Fruit fly (Drosophila melanogaster) whole organism, embryonic: ENCODE measurements around the gene Kaz-m1.
A peak's percentile ranks its signal among the peaks of the same experiment; 100 is the strongest.

Source experiments
- CG1024 ChIP-seq: fragments of 200-800 bp; sonication (Bioruptor generic); IDR thresholded peaks from 2 replicates; pipeline ENCODE4 v1.3.6; 2022; ENCODE audit warnings: missing biosample characterization, missing genetic modification characterization
- CG10321 ChIP-seq: fragments of 200-800 bp; sonication (Bioruptor generic); IDR thresholded peaks from 2 replicates; pipeline ENCODE4 v1.3.6; 2022; ENCODE audit warnings: missing biosample characterization, missing genetic modification characterization
- CG10462 ChIP-seq: fragments of 200-800 bp; sonication (Bioruptor generic); optimal IDR thresholded peaks from 2 replicates; lab custom pipeline; 2016; ENCODE audit warnings: missing biosample characterization, missing genetic modification characterization
- CG10959 ChIP-seq: fragments of 200-800 bp; sonication (Bioruptor generic); IDR thresholded peaks from 2 replicates; pipeline ENCODE4 v1.3.6; 2022; ENCODE audit warnings: missing biosample characterization, missing genetic modification characterization
- CG14860 ChIP-seq: fragments of 200-800 bp; sonication (Bioruptor generic); IDR thresholded peaks from 3 replicates; pipeline ENCODE4 v1.3.6; 2022; ENCODE audit warnings: missing biosample characterization, missing genetic modification characterization; ENCODE audit not compliant: partially characterized antibody
- CG15073 ChIP-seq: fragments of 200-800 bp; sonication (Bioruptor generic); optimal IDR thresholded peaks from 2 replicates; lab custom pipeline; 2016; ENCODE audit warnings: missing biosample characterization, missing genetic modification characterization
- CG15601 ChIP-seq: fragments of 200-800 bp; sonication (Bioruptor generic); optimal IDR thresholded peaks from 3 replicates; lab custom pipeline; 2019; ENCODE audit warnings: missing biosample characterization, mild to moderate bottlenecking, missing genetic modification characterization, moderate library complexity
- CG16813 ChIP-seq: fragments of 200-800 bp; sonication (Bioruptor generic); IDR thresholded peaks from 3 replicates; pipeline ENCODE4 v1.3.6; 2022; ENCODE audit warnings: missing biosample characterization, missing genetic modification characterization; ENCODE audit not compliant: partially characterized antibody
- CG2678 ChIP-seq: fragments of 200-800 bp; sonication (Bioruptor generic); optimal IDR thresholded peaks from 3 replicates; lab custom pipeline; 2019; ENCODE audit warnings: missing biosample characterization, mild to moderate bottlenecking, missing genetic modification characterization, moderate library complexity
- CG5180 ChIP-seq: fragments of 200-800 bp; sonication (Bioruptor generic); optimal IDR thresholded peaks from 3 replicates; lab custom pipeline; 2017; ENCODE audit warnings: missing biosample characterization, missing genetic modification characterization, mild to moderate bottlenecking, moderate library complexity, missing genetic modification reagents
- CG7745 ChIP-seq: fragments of 200-800 bp; sonication (Bioruptor generic); optimal IDR thresholded peaks from 2 replicates; lab custom pipeline; 2018; ENCODE audit warnings: missing biosample characterization, mild to moderate bottlenecking, missing genetic modification characterization, moderate library complexity
- CG8281 ChIP-seq: fragments of 200-800 bp; sonication (Bioruptor generic); optimal IDR thresholded peaks from 2 replicates; lab custom pipeline; 2018; ENCODE audit warnings: missing biosample characterization, mild to moderate bottlenecking, missing genetic modification characterization, moderate library complexity
- CG9437 ChIP-seq: fragments of 200-800 bp; sonication (Bioruptor generic); optimal IDR thresholded peaks from 2 replicates; lab custom pipeline; 2018; ENCODE audit warnings: missing biosample characterization, mild to moderate bottlenecking, missing genetic modification characterization
- CG9609 ChIP-seq: fragments of 200-800 bp; sonication (Bioruptor generic); optimal IDR thresholded peaks from 3 replicates; lab custom pipeline; 2016; ENCODE audit warnings: missing biosample characterization, missing genetic modification characterization
- CG9817 ChIP-seq: fragments of 200-800 bp; sonication (Bioruptor generic); optimal IDR thresholded peaks from 2 replicates; lab custom pipeline; 2018; ENCODE audit warnings: missing biosample characterization, mild to moderate bottlenecking, missing genetic modification characterization, moderate library complexity
- Chrac-16 ChIP-seq: fragments of 200-800 bp; sonication (Bioruptor generic); optimal IDR thresholded peaks from 3 replicates; lab custom pipeline; 2016; ENCODE audit warnings: missing biosample characterization, missing genetic modification characterization
- Dip3 ChIP-seq: fragments of 200-800 bp; sonication (Bioruptor generic); optimal IDR thresholded peaks from 3 replicates; lab custom pipeline; 2016; ENCODE audit warnings: missing biosample characterization, missing genetic modification characterization
- E2f2 ChIP-seq: fragments of 200-800 bp; sonication (Bioruptor generic); IDR thresholded peaks from 2 replicates; pipeline ENCODE4 v1.3.6; 2022; ENCODE audit warnings: missing biosample characterization, missing genetic modification characterization
- Elba2 ChIP-seq: fragments of 200-800 bp; sonication (Bioruptor generic); optimal IDR thresholded peaks from 3 replicates; lab custom pipeline; 2016; ENCODE audit warnings: missing biosample characterization, missing genetic modification characterization
- HLHmδ ChIP-seq: fragments of 200-800 bp; sonication (Bioruptor generic); optimal IDR thresholded peaks from 2 replicates; lab custom pipeline; 2018; ENCODE audit warnings: missing biosample characterization, mild to moderate bottlenecking, missing genetic modification characterization, moderate library complexity
- HmgD ChIP-seq: fragments of 200-800 bp; sonication (Bioruptor generic); optimal IDR thresholded peaks from 3 replicates; lab custom pipeline; 2016; ENCODE audit warnings: missing biosample characterization, missing genetic modification characterization
- Hr78 ChIP-seq, 2 experiments: fragments of 200-800 bp in 1 of 2; fragments of >200 bp in 1 of 2; sonication (Bioruptor generic) in 1 of 2; optimal IDR thresholded peaks; 2 replicates each; lab custom pipeline; 2017 to 2019; ENCODE audit warnings: missing biosample characterization in 2 of 2, missing genetic modification characterization in 2 of 2, mild to moderate bottlenecking in 1 of 2, moderate library complexity in 1 of 2
- Lim3 ChIP-seq: fragments of 200-800 bp; sonication (Bioruptor generic); IDR thresholded peaks from 2 replicates; pipeline ENCODE4 v1.3.6; 2022; ENCODE audit warnings: missing biosample characterization, missing genetic modification characterization
- Poxn ChIP-seq: fragments of 200-800 bp; sonication (Bioruptor generic); IDR thresholded peaks from 2 replicates; pipeline ENCODE4 v1.3.6; 2022; ENCODE audit warnings: missing biosample characterization, missing genetic modification characterization
- Vsx1 ChIP-seq: fragments of 200-800 bp; sonication (Bioruptor generic); optimal IDR thresholded peaks from 2 replicates; lab custom pipeline; 2017; ENCODE audit warnings: missing biosample characterization, mild to moderate bottlenecking, missing genetic modification characterization, missing genetic modification reagents
- ase ChIP-seq: fragments of 200-800 bp; sonication (Bioruptor generic); IDR thresholded peaks from 3 replicates; pipeline ENCODE4 v1.3.6; 2022; ENCODE audit warnings: missing biosample characterization, missing genetic modification characterization
- br ChIP-seq: fragments of >200 bp; optimal IDR thresholded peaks from 2 replicates; lab custom pipeline; 2017
- cato ChIP-seq: fragments of 200-800 bp; sonication (Bioruptor generic); optimal IDR thresholded peaks from 2 replicates; lab custom pipeline; 2016; ENCODE audit warnings: missing biosample characterization, missing genetic modification characterization, borderline replicate concordance
- chm ChIP-seq: fragments of 200-800 bp; sonication (Bioruptor generic); IDR thresholded peaks from 2 replicates; pipeline ENCODE4 v1.3.6; 2022; ENCODE audit warnings: missing biosample characterization, missing genetic modification characterization
- dati ChIP-seq: fragments of 200-800 bp; sonication (Bioruptor generic); IDR thresholded peaks from 2 replicates; pipeline ENCODE4 v1.3.6; 2022; ENCODE audit warnings: missing biosample characterization, missing genetic modification characterization
- dmrt11E ChIP-seq: fragments of 200-800 bp; sonication (Bioruptor generic); optimal IDR thresholded peaks from 3 replicates; lab custom pipeline; 2018; ENCODE audit warnings: missing biosample characterization, mild to moderate bottlenecking, missing genetic modification characterization, moderate library complexity
- dmrt99B ChIP-seq: fragments of 200-800 bp; sonication (Bioruptor generic); optimal IDR thresholded peaks from 2 replicates; lab custom pipeline; 2018; ENCODE audit warnings: missing biosample characterization, mild to moderate bottlenecking, missing genetic modification characterization, moderate library complexity
- en ChIP-seq: fragments of 200-800 bp; sonication (Bioruptor generic); optimal IDR thresholded peaks from 2 replicates; lab custom pipeline; 2016; ENCODE audit warnings: missing biosample characterization, missing genetic modification characterization
- fd102C ChIP-seq: fragments of 200-800 bp; sonication (Bioruptor generic); optimal IDR thresholded peaks from 2 replicates; lab custom pipeline; 2018; ENCODE audit warnings: missing biosample characterization, mild to moderate bottlenecking, missing genetic modification characterization, moderate library complexity
- gem ChIP-seq: fragments of 200-800 bp; sonication (Bioruptor generic); optimal IDR thresholded peaks from 2 replicates; lab custom pipeline; 2019; ENCODE audit warnings: missing biosample characterization, mild to moderate bottlenecking, missing genetic modification characterization, moderate library complexity
- ken ChIP-seq: fragments of 200-800 bp; sonication (Bioruptor generic); IDR thresholded peaks from 3 replicates; pipeline ENCODE4 v1.3.6; 2022; ENCODE audit warnings: missing biosample characterization, missing genetic modification characterization
- kni ChIP-seq: fragments of 200-800 bp; sonication (Bioruptor generic); optimal IDR thresholded peaks from 3 replicates; lab custom pipeline; 2017; ENCODE audit warnings: mild to moderate bottlenecking, missing biosample characterization, missing genetic modification reagents, missing genetic modification characterization
- knrl ChIP-seq: fragments of 200-800 bp; sonication (Bioruptor generic); IDR thresholded peaks from 3 replicates; pipeline ENCODE4 v1.3.6; 2022; ENCODE audit warnings: missing biosample characterization, missing genetic modification characterization; ENCODE audit not compliant: partially characterized antibody
- lov ChIP-seq, 2 experiments: fragments of 200-800 bp in 1 of 2; fragments of >200 bp in 1 of 2; sonication (Bioruptor generic) in 1 of 2; IDR thresholded peaks in 1 of 2; optimal IDR thresholded peaks in 1 of 2; 2 replicates in 1 of 2; 3 replicates in 1 of 2; pipeline versions ENCODE4 v1.3.6 to Lab custom; 2017 to 2022; ENCODE audit warnings: missing biosample characterization in 1 of 2, missing genetic modification characterization in 1 of 2
- nau ChIP-seq: fragments of 200-800 bp; sonication (Bioruptor generic); optimal IDR thresholded peaks from 3 replicates; lab custom pipeline; 2017; ENCODE audit warnings: missing biosample characterization, mild to moderate bottlenecking, missing genetic modification characterization, missing genetic modification reagents
- nerfin-2 ChIP-seq: fragments of 200-800 bp; sonication (Bioruptor generic); IDR thresholded peaks from 2 replicates; pipeline ENCODE4 v1.3.6; 2022; ENCODE audit warnings: missing biosample characterization, missing genetic modification characterization; ENCODE audit not compliant: partially characterized antibody
- oc ChIP-seq: fragments of 200-800 bp; sonication (Bioruptor generic); optimal IDR thresholded peaks from 2 replicates; lab custom pipeline; 2018; ENCODE audit warnings: missing biosample characterization, mild to moderate bottlenecking, missing genetic modification characterization, moderate library complexity
- prd ChIP-seq, 3 experiments: fragments of >200 bp in 2 of 3; fragments of 200-800 bp in 1 of 3; sonication (Bioruptor generic) in 1 of 3; optimal IDR thresholded peaks in 2 of 3; IDR thresholded peaks in 1 of 3; 2 replicates in 2 of 3; 3 replicates in 1 of 3; pipeline versions ENCODE4 v1.3.6 to Lab custom; 2017 to 2022; ENCODE audit warnings: missing biosample characterization in 1 of 3, missing genetic modification characterization in 1 of 3
- toy ChIP-seq: fragments of 200-800 bp; sonication (Bioruptor generic); IDR thresholded peaks from 2 replicates; pipeline ENCODE4 v1.3.6; 2022; ENCODE audit warnings: missing biosample characterization, missing genetic modification characterization
- vvl ChIP-seq: fragments of 200-800 bp; sonication (Bioruptor generic); IDR thresholded peaks from 2 replicates; pipeline ENCODE4 v1.3.6; 2022; ENCODE audit warnings: missing biosample characterization, missing genetic modification characterization
- wek ChIP-seq: fragments of 200-800 bp; sonication (Bioruptor generic); optimal IDR thresholded peaks from 3 replicates; lab custom pipeline; 2018; ENCODE audit warnings: missing biosample characterization, mild to moderate bottlenecking, missing genetic modification characterization, moderate library complexity

Gene Kaz-m1

DNA sequence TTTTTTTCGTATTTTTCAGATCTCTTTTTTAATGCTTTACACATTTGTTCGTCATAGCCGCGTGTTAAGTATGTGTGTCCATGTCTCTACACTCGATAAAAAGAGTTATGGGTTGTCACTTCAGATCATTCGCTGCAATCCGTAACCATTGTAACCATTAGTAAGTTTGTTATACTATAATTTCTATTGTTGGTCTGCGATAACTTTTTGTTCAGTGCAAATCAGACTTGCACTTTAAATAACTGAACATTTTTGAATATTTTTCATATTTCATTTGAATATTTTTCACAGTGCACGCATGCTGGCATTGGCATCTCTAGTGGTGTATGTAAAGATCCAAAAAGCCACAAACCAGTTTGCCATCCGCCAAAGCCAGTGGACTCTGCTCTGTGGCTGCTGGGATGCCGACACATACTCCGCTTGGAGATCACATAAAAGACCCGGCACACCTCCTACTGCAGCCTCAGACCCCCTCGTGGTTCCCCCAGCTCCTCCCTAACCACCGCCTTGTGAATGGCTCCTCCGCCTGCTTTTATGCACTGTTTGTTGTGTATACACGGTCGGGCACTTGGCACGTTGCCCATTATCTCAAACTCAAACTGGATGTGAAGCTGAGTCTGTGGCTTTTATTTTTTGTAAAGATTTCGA lies 5.5 kb upstream of the Kaz-m1 start (continued):
- TF ChIP-seq CG16813 (GFP tag; lab: Robert Waterston, UW), result no peak
- TF ChIP-seq CG8281, result peak; percentile 62
- peak; percentile 69 for TF ChIP-seq CG10959 (GFP tag; lab: Robert Waterston, UW)
- peak; percentile 88 for TF ChIP-seq CG15601
- TF ChIP-seq Poxn (GFP tag; lab: Robert Waterston, UW), result peak; percentile 63
- peak in 1 of 2 experiments; percentile 75 for TF ChIP-seq Hr78 (GFP tag; optimal IDR thresholded peaks at IDR 0.05; lab: Kevin White, UChicago)
- peak; percentile 76 for TF ChIP-seq Vsx1 (GFP tag; lab: Kevin White, UChicago)
- TF ChIP-seq br (lab: Kevin White, UChicago), result no peak
- peak; percentile 62 for TF ChIP-seq kni
- peak; percentile 73 for TF ChIP-seq chm (GFP tag; lab: Robert Waterston, UW)
- peak; percentile 78 for TF ChIP-seq CG9817 (tag; lab: Kevin White, UChicago)
- no peak for TF ChIP-seq prd (optimal IDR thresholded peaks at IDR 0.05; lab: Kevin White, UChicago)
- TF ChIP-seq prd (GFP tag; IDR thresholded peaks at IDR 0.05; lab: Robert Waterston, UW), result peak; percentile 87
- peak; percentile 69 for TF ChIP-seq cato (GFP tag; lab: Kevin White, UChicago)
- TF ChIP-seq toy (GFP tag; lab: Robert Waterston, UW), result 0 out of 2 replicates have a peak, but pooled peaks have one; percentile 24
- peak; percentile 70 for TF ChIP-seq E2f2 (GFP tag; lab: Robert Waterston, UW)
- peak; percentile 58 for TF ChIP-seq wek (GFP tag; lab: Kevin White, UChicago)
- TF ChIP-seq, all 482 proteins: peak for 398

DNA sequence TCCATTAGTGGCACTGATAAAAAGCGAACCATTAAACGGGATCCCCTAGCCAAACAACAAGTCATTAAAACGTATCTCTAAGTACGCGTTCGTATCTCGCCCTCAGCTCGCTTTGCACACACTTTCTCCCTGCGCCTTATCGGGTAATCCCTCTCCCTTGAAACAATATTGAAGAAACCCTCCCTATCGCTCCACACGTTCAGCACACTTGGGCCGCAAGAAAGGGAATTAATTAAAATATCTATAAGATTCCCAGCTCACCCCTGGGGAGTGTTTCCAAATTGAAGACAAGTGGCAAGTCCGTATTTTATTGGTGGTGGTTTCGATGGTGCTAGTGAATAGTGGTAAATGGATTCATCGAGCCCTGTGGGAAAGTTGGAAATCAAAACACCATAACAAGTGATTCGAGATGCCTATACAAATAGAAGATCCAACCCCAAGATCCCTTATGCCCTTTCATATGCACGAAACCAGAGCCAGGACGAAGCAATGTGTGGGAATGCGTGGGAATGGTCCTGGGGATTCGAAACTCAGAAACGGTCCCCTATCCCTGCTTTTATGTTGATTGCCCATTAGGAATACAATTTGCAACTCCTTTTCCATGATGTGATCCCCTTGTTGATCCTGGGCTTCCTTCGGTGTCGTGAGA lies 4.6 kb upstream of the Kaz-m1 start:
- TF ChIP-seq CG10462 (GFP tag; lab: Kevin White, UChicago) (no peak), ken (no peak), CG9609 (GFP tag; lab: Kevin White, UChicago) (no peak), nerfin-2 (no peak), dmrt99B (tag; lab: Kevin White, UChicago) (no peak), HLHmδ (GFP tag; lab: Kevin White, UChicago) (peak; percentile 87), CG1024 (GFP tag; lab: Robert Waterston, UW) (no peak), vvl (peak; percentile 24; the same call in 1 of the 2 replicates), Chrac-16 (no peak), HmgD (GFP tag; lab: Kevin White, UChicago) (no peak), Dip3 (GFP tag; lab: Kevin White, UChicago) (no peak), ase (GFP tag; lab: Robert Waterston, UW) (no peak), CG9437 (GFP tag; lab: Kevin White, UChicago) (no peak), dati (no peak), CG15073 (GFP tag; lab: Kevin White, UChicago) (no peak), lov (optimal IDR thresholded peaks at IDR 0.05; lab: Kevin White, UChicago) (no peak), lov (GFP tag; IDR thresholded peaks at IDR 0.05; lab: Robert Waterston, UW) (0 out of 3 replicates have a peak, but pooled peaks have one; percentile 9), CG14860 (GFP tag; lab: Robert Waterston, UW) (no peak), Elba2 (no peak), CG5180 (GFP tag; lab: Kevin White, UChicago) (no peak), CG7745 (tag; lab: Kevin White, UChicago) (peak; percentile 36), Lim3 (no peak), CG2678 (tag; lab: Kevin White, UChicago) (no peak), knrl (GFP tag; lab: Robert Waterston, UW) (no peak), CG10321 (GFP tag; lab: Robert Waterston, UW) (no peak), oc (tag; lab: Kevin White, UChicago) (peak; percentile 48), gem (tag; lab: Kevin White, UChicago) (no peak), dmrt11E (tag; lab: Kevin White, UChicago) (no peak), nau (GFP tag; lab: Kevin White, UChicago) (no peak), en (GFP tag; lab: Kevin White, UChicago) (no peak), fd102C (no peak)
